Fruit fly (Drosophila melanogaster): ENCODE measurements around the gene CG33985.

DNA sequence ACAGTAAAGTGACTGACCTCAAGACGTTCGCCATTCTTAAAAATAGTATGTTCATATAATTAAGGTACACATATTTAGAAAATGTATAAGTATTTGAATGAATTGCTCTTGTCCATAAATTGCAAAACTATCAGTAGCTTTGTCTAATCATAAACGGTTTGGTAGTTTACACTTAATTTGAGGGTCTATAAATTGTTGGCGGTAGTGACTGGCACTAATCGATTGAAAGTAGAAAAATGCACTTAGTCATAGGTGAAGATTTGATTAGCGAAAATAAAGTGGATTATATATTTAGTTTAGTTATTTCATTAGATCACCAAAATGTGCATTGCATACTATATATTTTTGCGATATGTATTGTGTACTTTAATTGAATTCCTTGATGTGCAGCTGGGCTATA, 12.9 kb downstream of the CG33985 start:
- TF ChIP-seq cnc (optimal IDR thresholded peaks at IDR 0.05) (peak in 1 of 2 experiments; percentile 63), Crg-1 (GFP tag; optimal IDR thresholded peaks at IDR 0.05) (no peak), ovo (GFP tag; optimal IDR thresholded peaks at IDR 0.05) (no peak), CG14711 (tag; optimal IDR thresholded peaks at IDR 0.05) (no peak), toe (GFP tag; optimal IDR thresholded peaks at IDR 0.05) (no peak), Hr96 (GFP tag; optimal IDR thresholded peaks at IDR 0.05) (no peak)

Data from whole organism, adult.